Fruit fly (Drosophila melanogaster): ENCODE measurements around the gene trp.

Gene trp

DNA sequence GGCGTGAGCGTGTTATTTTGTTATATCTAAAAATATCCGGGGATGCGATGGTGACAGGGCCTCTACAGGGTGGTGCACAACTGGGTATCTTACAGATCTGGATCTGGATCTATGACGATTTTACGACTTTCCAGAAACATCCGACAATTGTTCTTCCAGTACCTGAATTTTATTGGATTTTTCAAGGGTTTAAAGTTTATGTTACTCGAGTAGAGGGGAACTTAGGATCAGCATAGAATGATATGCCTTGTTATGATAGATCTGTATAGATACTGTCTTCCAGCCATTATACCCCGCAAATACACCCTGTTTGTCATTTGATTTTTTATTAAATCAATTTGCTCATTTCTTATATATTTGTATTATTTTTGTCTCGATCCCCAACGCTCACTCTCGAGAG, 25.7 kb downstream of the trp start (continued):
- TF ChIP-seq danr (GFP tag; IDR thresholded peaks at IDR 0.05), result peak; percentile 54; the same call in 1 of the 2 replicates
- TF ChIP-seq CG4707 (GFP tag; optimal IDR thresholded peaks at IDR 0.05), result no peak
- no peak for TF ChIP-seq gfzf (GFP tag; optimal IDR thresholded peaks at IDR 0.05)
- TF ChIP-seq tx (GFP tag; optimal IDR thresholded peaks at IDR 0.05), result no peak
- no peak for TF ChIP-seq CG1602 (GFP tag; optimal IDR thresholded peaks at IDR 0.05)
- TF ChIP-seq Hmr (GFP tag; optimal IDR thresholded peaks at IDR 0.05), result peak; percentile 67
- TF ChIP-seq kah (GFP tag; optimal IDR thresholded peaks at IDR 0.05), result peak; percentile 6
- TF ChIP-seq croc (GFP tag; conservative IDR thresholded peaks at IDR 0.05), result no peak; the same call in 2 of the 3 replicates
- peak; percentile 59 for TF ChIP-seq Ptx1 (GFP tag; IDR thresholded peaks at IDR 0.05)
- TF ChIP-seq ATbp (GFP tag; optimal IDR thresholded peaks at IDR 0.05), result peak; percentile 56
- TF ChIP-seq esg (GFP tag; conservative IDR thresholded peaks at IDR 0.05), result peak; percentile 35; the same call in 1 of the 2 replicates
- TF ChIP-seq CG11696 (GFP tag; IDR thresholded peaks at IDR 0.05), result 0 out of 2 replicates have a peak, but pooled peaks have one; percentile 27
- no peak for TF ChIP-seq Doc3 (GFP tag; IDR thresholded peaks at IDR 0.05; ENCODE audit: partially characterized antibody)
- TF ChIP-seq CG7963 (GFP tag; IDR thresholded peaks at IDR 0.05; ENCODE audit: partially characterized antibody), result no peak
- TF ChIP-seq klu (GFP tag; IDR thresholded peaks at IDR 0.05), result peak; percentile 43
- peak; percentile 58 for TF ChIP-seq CG11247 (GFP tag; IDR thresholded peaks at IDR 0.05)
- TF ChIP-seq ewg (GFP tag; optimal IDR thresholded peaks at IDR 0.05), result no peak
- peak; percentile 38 for TF ChIP-seq gro (GFP tag; optimal IDR thresholded peaks at IDR 0.05)
- peak; percentile 42 for TF ChIP-seq cwo (GFP tag; optimal IDR thresholded peaks at IDR 0.05)
- TF ChIP-seq Chrac-16 (GFP tag; optimal IDR thresholded peaks at IDR 0.05), result peak; percentile 7
- peak; percentile 6; the same call in 1 of the 2 replicates for TF ChIP-seq Ravus (GFP tag; IDR thresholded peaks at IDR 0.05)
- TF ChIP-seq Six4 (GFP tag; optimal IDR thresholded peaks at IDR 0.05), result peak; percentile 31
- no peak for TF ChIP-seq Hr78 (GFP tag; optimal IDR thresholded peaks at IDR 0.05)
- TF ChIP-seq tna (GFP tag; IDR thresholded peaks at IDR 0.05; ENCODE audit: partially characterized antibody), result no peak
- TF ChIP-seq tup (GFP tag; optimal IDR thresholded peaks at IDR 0.05), result no peak
- TF ChIP-seq Dip3 (GFP tag; optimal IDR thresholded peaks at IDR 0.05), result peak; percentile 38
- TF ChIP-seq vfl (GFP tag; optimal IDR thresholded peaks at IDR 0.05), result no peak
- no peak for TF ChIP-seq Dfd (GFP tag; optimal IDR thresholded peaks at IDR 0.05)
- peak; percentile 76 for TF ChIP-seq CG31441 (GFP tag; IDR thresholded peaks at IDR 0.05)
- TF ChIP-seq ash1 (GFP tag; optimal IDR thresholded peaks at IDR 0.05), result no peak
- no peak for TF ChIP-seq CG32772 (GFP tag; IDR thresholded peaks at IDR 0.05)
- TF ChIP-seq mirr (GFP tag; optimal IDR thresholded peaks at IDR 0.05), result peak; percentile 14
- no peak for TF ChIP-seq Sin3A (optimal IDR thresholded peaks at IDR 0.05)
- no peak for TF ChIP-seq mld (GFP tag; IDR thresholded peaks at IDR 0.05; ENCODE audit: partially characterized antibody)
- no peak for TF ChIP-seq Rx (GFP tag; IDR thresholded peaks at IDR 0.05)
- peak; percentile 61 for TF ChIP-seq Aef1 (GFP tag; IDR thresholded peaks at IDR 0.05)
- TF ChIP-seq scrt (GFP tag; optimal IDR thresholded peaks at IDR 0.05), result peak; percentile 49
- TF ChIP-seq CG3281 (GFP tag; optimal IDR thresholded peaks at IDR 0.05), result peak; percentile 77
- TF ChIP-seq CG17829 (tag; optimal IDR thresholded peaks at IDR 0.05), result peak; percentile 32
- TF ChIP-seq nmo (GFP tag; optimal IDR thresholded peaks at IDR 0.05), result peak; percentile 62
- TF ChIP-seq Bteb2 (GFP tag; optimal IDR thresholded peaks at IDR 0.05), result peak; percentile 52
- no peak for TF ChIP-seq C15 (GFP tag; IDR thresholded peaks at IDR 0.05)
- TF ChIP-seq CG4617 (GFP tag; optimal IDR thresholded peaks at IDR 0.05; ENCODE audit: borderline replicate concordance), result no peak
- TF ChIP-seq Rfx (GFP tag; IDR thresholded peaks at IDR 0.05), result peak; percentile 82
- peak; percentile 47 for TF ChIP-seq sisA (GFP tag; IDR thresholded peaks at IDR 0.05)
- no peak for TF ChIP-seq CG15601 (tag; optimal IDR thresholded peaks at IDR 0.05)
- no peak for TF ChIP-seq btn (GFP tag; optimal IDR thresholded peaks at IDR 0.05)
- no peak for TF ChIP-seq ato (GFP tag; IDR thresholded peaks at IDR 0.05; ENCODE audit: partially characterized antibody)
- TF ChIP-seq Hey (tag; optimal IDR thresholded peaks at IDR 0.05), result no peak
- TF ChIP-seq Usf (GFP tag; optimal IDR thresholded peaks at IDR 0.05), result no peak
- TF ChIP-seq Gug (GFP tag; IDR thresholded peaks at IDR 0.05), result peak; percentile 12; the same call in 2 of the 4 replicates
